Worm (Caenorhabditis elegans) whole organism, young adult: Measurements from ENCODE around the gene W08F4.12.

Experiments
- Y79H2A.3 ChIP-seq: fragments of 200-800 bp; sonication (Bioruptor generic); conservative IDR thresholded peaks from 2 replicates; pipeline ENCODE4 v1.3.6; 2022; ENCODE audit warnings: missing genetic modification reagents, missing genetic modification characterization, missing compliant biosample characterization
- ama-1 ChIP-seq, 3 experiments: fragments of 150-350 bp in 1 of 3; sonication (generic microtip) in 2 of 3; optimal IDR thresholded peaks; 2 replicates each; lab custom pipeline; 2014 to 2018; ENCODE audit warnings: missing biosample characterization in 2 of 3, missing genetic modification characterization in 2 of 3, missing genetic modification reagents in 2 of 3
- attf-6 ChIP-seq: fragments of 200-800 bp; sonication (Bioruptor generic); IDR thresholded peaks from 2 replicates; pipeline ENCODE4 v1.3.6; 2022; ENCODE audit warnings: missing genetic modification reagents, missing genetic modification characterization, missing compliant biosample characterization
- efl-1 ChIP-seq: fragments of 150-350 bp; optimal IDR thresholded peaks from 2 replicates; lab custom pipeline; 2014; ENCODE audit warnings: missing biosample characterization, missing genetic modification reagents, missing genetic modification characterization
- hsf-1 ChIP-seq: fragments of 200-800 bp; sonication (Bioruptor generic); IDR thresholded peaks from 2 replicates; pipeline ENCODE4 v1.3.6; 2022; ENCODE audit warnings: missing genetic modification reagents, missing genetic modification characterization, missing compliant biosample characterization
- lsy-27 ChIP-seq: sonication (generic microtip); optimal IDR thresholded peaks from 2 replicates; lab custom pipeline; 2017; ENCODE audit warnings: missing genetic modification characterization, mild to moderate bottlenecking, missing compliant biosample characterization, antibody characterized with exemption, missing genotype, borderline replicate concordance; ENCODE audit not compliant: insufficient read depth
- mxl-1 ChIP-seq: sonication (generic microtip); optimal IDR thresholded peaks from 2 replicates; lab custom pipeline; 2016; ENCODE audit warnings: missing genetic modification characterization, missing compliant biosample characterization
- rcor-1 ChIP-seq: fragments of 200-800 bp; sonication (Bioruptor generic); IDR thresholded peaks from 2 replicates; pipeline ENCODE4 v1.3.6; 2022; ENCODE audit warnings: missing genetic modification reagents, missing genetic modification characterization, missing compliant biosample characterization
- somi-1 ChIP-seq: fragments of 200-800 bp; sonication (Bioruptor generic); optimal IDR thresholded peaks from 2 replicates; lab custom pipeline; 2018; ENCODE audit warnings: mild to moderate bottlenecking, missing genetic modification characterization, missing compliant biosample characterization
- sptf-2 ChIP-seq: fragments of 200-800 bp; sonication (Bioruptor generic); optimal IDR thresholded peaks from 2 replicates; lab custom pipeline; 2018; ENCODE audit warnings: mild to moderate bottlenecking, missing genetic modification characterization, missing compliant biosample characterization
- unc-62 ChIP-seq: fragments of 150-350 bp; optimal IDR thresholded peaks from 2 replicates; lab custom pipeline; 2014; ENCODE audit warnings: missing biosample characterization, missing genetic modification reagents, missing genetic modification characterization
- xnd-1 ChIP-seq: sonication (generic microtip); optimal IDR thresholded peaks from 2 replicates; lab custom pipeline; 2016; ENCODE audit warnings: missing genotype, missing genetic modification reagents, missing genetic modification characterization, missing compliant biosample characterization

DNA sequence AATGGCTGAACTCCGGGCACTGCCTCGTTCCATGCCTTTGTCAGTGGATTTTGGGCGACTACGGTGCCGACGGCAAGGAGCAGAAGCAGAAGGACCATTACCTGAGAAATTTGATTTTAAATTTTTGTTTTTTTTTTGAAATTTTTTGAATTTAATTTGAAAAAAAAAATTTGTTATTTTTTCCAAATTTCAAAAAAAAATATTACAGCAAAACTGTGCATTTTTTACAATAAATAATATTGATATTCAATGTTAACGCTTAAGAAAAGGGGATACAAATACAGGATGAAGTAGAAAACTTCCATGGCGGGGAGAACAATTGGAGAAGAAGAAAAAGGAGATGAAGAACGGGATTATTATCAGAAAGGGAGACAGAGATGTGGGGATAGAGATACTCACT, 12.2 kb downstream of the W08F4.12 start, which contains the start of gene mlt-8:
- TF ChIP-seq efl-1 (GFP tag; lab: Kevin White, UChicago): no peak
- TF ChIP-seq somi-1: no peak
- no peak for TF ChIP-seq lsy-27 (tag; lab: Kevin White, UChicago)
- no peak for TF ChIP-seq xnd-1 (tag; lab: Kevin White, UChicago)
- no peak for TF ChIP-seq hsf-1 (GFP tag; lab: Robert Waterston, UW)
- no peak for TF ChIP-seq Y79H2A.3 (GFP tag; lab: Robert Waterston, UW)
- no peak for TF ChIP-seq attf-6 (GFP tag; lab: Robert Waterston, UW)
- TF ChIP-seq sptf-2 (GFP tag; lab: Kevin White, UChicago): no peak
- TF ChIP-seq rcor-1 (GFP tag; lab: Robert Waterston, UW): no peak
- TF ChIP-seq unc-62 (GFP tag; lab: Kevin White, UChicago): no peak
- TF ChIP-seq ama-1 (optimal IDR thresholded peaks at IDR 0.05; lab: Kevin White, UChicago): no peak
- TF ChIP-seq ama-1 (GFP tag; optimal IDR thresholded peaks at IDR 0.05; lab: Kevin White, UChicago): no peak
- TF ChIP-seq mxl-1 (tag; lab: Kevin White, UChicago): no peak
